Worm (Caenorhabditis elegans): ENCODE measurements around the gene K02D3.2.

The K02D3.2 gene

ce11 chrX:13730209-13730975 lies 18.6 kb upstream of the K02D3.2 start (continued):
- TF ChIP-seq hmg-1.1 (GFP tag; IDR thresholded peaks at IDR 0.05) (peak; percentile 65), dmd-8 (GFP tag; IDR thresholded peaks at IDR 0.05) (peak; percentile 93), nhr-28 (tag; optimal IDR thresholded peaks at IDR 0.05) (peak; percentile 5), ctbp-1 (GFP tag; IDR thresholded peaks at IDR 0.05) (peak; percentile 56), nhr-48 (tag; optimal IDR thresholded peaks at IDR 0.05) (peak; percentile 7), pqm-1 (tag; optimal IDR thresholded peaks at IDR 0.05) (no peak), spr-3 (GFP tag; optimal IDR thresholded peaks at IDR 0.05) (peak; percentile 2), F37D6.2 (tag; optimal IDR thresholded peaks at IDR 0.05) (no peak), nhr-111 (GFP tag; optimal IDR thresholded peaks at IDR 0.05) (no peak), saeg-2 (GFP tag; IDR thresholded peaks at IDR 0.05) (no peak), gei-8 (GFP tag; optimal IDR thresholded peaks at IDR 0.05) (peak; percentile 59), daf-16 (GFP tag; optimal IDR thresholded peaks at IDR 0.05) (peak; percentile 30 to 82), daf-16 (tag; optimal IDR thresholded peaks at IDR 0.05) (peak; percentile 36), nhr-77 (tag; optimal IDR thresholded peaks at IDR 0.05) (no peak)

DNA sequence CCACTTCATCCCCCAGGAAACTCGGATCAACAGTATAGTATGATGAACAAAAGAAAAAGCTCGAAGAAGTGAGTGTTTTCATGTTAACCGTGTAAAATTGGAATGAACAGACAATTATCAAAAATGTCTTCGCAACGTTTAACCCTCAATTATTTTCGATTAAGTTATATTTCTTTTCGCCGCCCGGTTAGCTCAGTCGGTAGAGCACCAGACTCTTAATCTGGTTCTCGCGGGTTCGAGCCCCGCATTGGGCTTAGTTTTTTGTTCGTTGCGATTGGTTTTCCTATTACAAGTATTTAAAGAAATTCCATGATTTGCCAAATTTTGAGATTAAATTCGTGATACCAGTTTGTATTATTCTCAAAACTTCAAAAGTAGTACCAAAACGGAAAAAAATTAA lies 17.9 kb upstream of the K02D3.2 start:
- peak; percentile 72 for TF ChIP-seq vab-7 (GFP tag; IDR thresholded peaks at IDR 0.05)
- TF ChIP-seq tra-1 (GFP tag; IDR thresholded peaks at IDR 0.05): peak; percentile 17; the same call in 1 of the 2 replicates
- no peak for TF ChIP-seq lir-3 (tag; optimal IDR thresholded peaks at IDR 0.05)
- TF ChIP-seq Y5F2A.4 (GFP tag; optimal IDR thresholded peaks at IDR 0.05): no peak
- TF ChIP-seq zag-1 (tag; optimal IDR thresholded peaks at IDR 0.05): no peak
- no peak for TF ChIP-seq dpl-1 (GFP tag; optimal IDR thresholded peaks at IDR 0.05)
- no peak for TF ChIP-seq lin-13 (GFP tag; optimal IDR thresholded peaks at IDR 0.05)
- TF ChIP-seq nhr-28 (tag; optimal IDR thresholded peaks at IDR 0.05): no peak
- TF ChIP-seq T20F7.1 (GFP tag; optimal IDR thresholded peaks at IDR 0.05): no peak
- no peak for TF ChIP-seq hlh-30 (tag; optimal IDR thresholded peaks at IDR 0.05; ENCODE audit: insufficient read depth)
- TF ChIP-seq nhr-102 (tag; optimal IDR thresholded peaks at IDR 0.05): no peak
- 0 out of 2 replicates have a peak, but pooled peaks have one; percentile 20 for TF ChIP-seq ceh-44 (GFP tag; IDR thresholded peaks at IDR 0.05)
- TF ChIP-seq mdl-1 (tag; optimal IDR thresholded peaks at IDR 0.05): no peak
- TF ChIP-seq arid-1 (GFP tag; conservative IDR thresholded peaks at IDR 0.05): peak; percentile 67
- TF ChIP-seq ceh-20 (GFP tag; IDR thresholded peaks at IDR 0.05): no peak
- no peak for TF ChIP-seq snpc-4 (tag; optimal IDR thresholded peaks at IDR 0.05)
- no peak for TF ChIP-seq egl-43 (GFP tag; IDR thresholded peaks at IDR 0.05)
- no peak; the same call in 1 of the 2 replicates for TF ChIP-seq dmd-6 (GFP tag; IDR thresholded peaks at IDR 0.05)
- no peak for TF ChIP-seq unc-62 (GFP tag; optimal IDR thresholded peaks at IDR 0.05 in 1 of 2)
- TF ChIP-seq unc-62 (tag; optimal IDR thresholded peaks at IDR 0.05): no peak
- TF ChIP-seq Y105C5A.15 (GFP tag; IDR thresholded peaks at IDR 0.05): 0 out of 2 replicates have a peak, but pooled peaks have one; percentile 24
- no peak for TF ChIP-seq nhr-237 (tag; optimal IDR thresholded peaks at IDR 0.05)
- peak; percentile 57; the same call in 1 of the 2 replicates for TF ChIP-seq F44E2.7 (GFP tag; IDR thresholded peaks at IDR 0.05)
- TF ChIP-seq dmd-8 (GFP tag; IDR thresholded peaks at IDR 0.05): peak; percentile 67; the same call in 1 of the 2 replicates
- no peak for TF ChIP-seq fos-1 (tag; optimal IDR thresholded peaks at IDR 0.05)
- TF ChIP-seq daf-12 (tag; optimal IDR thresholded peaks at IDR 0.05): no peak
- TF ChIP-seq lin-38 (GFP tag; IDR thresholded peaks at IDR 0.05): peak; percentile 50
- no peak for TF ChIP-seq aly-2 (tag; optimal IDR thresholded peaks at IDR 0.05)
- TF ChIP-seq pha-4 (GFP tag; IDR thresholded peaks at IDR 0.05): peak; percentile 79; the same call in 1 of the 2 replicates
- TF ChIP-seq pha-4 (tag; optimal IDR thresholded peaks at IDR 0.05): no peak
- TF ChIP-seq lin-39 (tag; optimal IDR thresholded peaks at IDR 0.05): no peak
- no peak for TF ChIP-seq php-3 (GFP tag; IDR thresholded peaks at IDR 0.05)
- TF ChIP-seq Y48G9A.11 (GFP tag; IDR thresholded peaks at IDR 0.05): peak; percentile 16; the same call in 1 of the 2 replicates
- no peak for TF ChIP-seq fkh-10 (GFP tag; optimal IDR thresholded peaks at IDR 0.05)
- TF ChIP-seq lin-15B (tag; optimal IDR thresholded peaks at IDR 0.05): no peak
- TF ChIP-seq saeg-2 (GFP tag; IDR thresholded peaks at IDR 0.05): no peak
- TF ChIP-seq egl-27 (tag; optimal IDR thresholded peaks at IDR 0.05): no peak
- no peak for TF ChIP-seq daf-16 (GFP tag; optimal IDR thresholded peaks at IDR 0.05)
- TF ChIP-seq daf-16 (tag; optimal IDR thresholded peaks at IDR 0.05): peak; percentile 33
- TF ChIP-seq ceh-82 (tag; optimal IDR thresholded peaks at IDR 0.05): no peak

Data from whole organism, L4 larva.